Worm (Caenorhabditis elegans) whole organism, mixed stage, embryonic: Measurements from ENCODE around the gene T10D4.1.

Experiments
- ces-1 ChIP-seq: fragments of 150-350 bp; optimal IDR thresholded peaks from 2 replicates; lab custom pipeline; 2014; ENCODE audit warnings: missing biosample characterization, missing genetic modification reagents, missing genetic modification characterization
- nhr-12 ChIP-seq: fragments of 150-350 bp; optimal IDR thresholded peaks from 2 replicates; lab custom pipeline; 2014; ENCODE audit warnings: missing biosample characterization, missing genetic modification characterization

- TF ChIP-seq nhr-12 (tag; lab: Kevin White, UChicago) = no peak
- no peak for TF ChIP-seq ces-1 (GFP tag; lab: Kevin White, UChicago)
Measured at ce11 chrII:3170089-3170488, 20.1 kb downstream of the T10D4.1 start, which contains the start of gene fbxc-55.
